Worm (Caenorhabditis elegans) whole organism, young adult: ENCODE measurements around the gene ugt-42.

Experiments used
- B0336.3 ChIP-seq: fragments of 200-800 bp; sonication (Bioruptor generic); IDR thresholded peaks from 2 replicates; pipeline ENCODE4 v1.3.6; 2022; ENCODE audit warnings: missing genetic modification characterization, missing compliant biosample characterization
- D2030.7 ChIP-seq: fragments of 200-800 bp; sonication (Bioruptor generic); IDR thresholded peaks from 2 replicates; pipeline ENCODE4 v1.3.6; 2022; ENCODE audit warnings: missing genetic modification reagents, missing genetic modification characterization, missing compliant biosample characterization
- F22D6.2 ChIP-seq: sonication (generic microtip); optimal IDR thresholded peaks from 2 replicates; lab custom pipeline; 2016; ENCODE audit warnings: mild to moderate bottlenecking, missing genetic modification characterization, missing compliant biosample characterization
- F33H1.4 ChIP-seq: fragments of 200-800 bp; sonication (Bioruptor generic); IDR thresholded peaks from 2 replicates; pipeline ENCODE4 v1.3.6; 2022; ENCODE audit warnings: missing genetic modification reagents, missing genetic modification characterization, missing compliant biosample characterization
- F39B2.1 ChIP-seq: fragments of 200-800 bp; sonication (Bioruptor generic); IDR thresholded peaks from 2 replicates; pipeline ENCODE4 v1.3.6; 2022; ENCODE audit warnings: missing genetic modification reagents, missing genetic modification characterization, missing compliant biosample characterization
- Y53F4B.3 ChIP-seq: fragments of 200-800 bp; sonication (Bioruptor generic); IDR thresholded peaks from 2 replicates; pipeline ENCODE4 v1.3.6; 2022; ENCODE audit warnings: missing genetic modification reagents, missing genetic modification characterization, missing compliant biosample characterization
- Y56A3A.18 ChIP-seq: fragments of 200-800 bp; sonication (Bioruptor generic); IDR thresholded peaks from 2 replicates; pipeline ENCODE4 v1.3.6; 2022; ENCODE audit warnings: missing genetic modification reagents, missing genetic modification characterization, missing compliant biosample characterization
- ama-1 ChIP-seq, 3 experiments: fragments of 150-350 bp in 1 of 3; sonication (generic microtip) in 2 of 3; optimal IDR thresholded peaks; 2 replicates each; lab custom pipeline; 2014 to 2018; ENCODE audit warnings: missing biosample characterization in 2 of 3, missing genetic modification characterization in 2 of 3, missing genetic modification reagents in 2 of 3
- atf-7 ChIP-seq: sonication (generic microtip); optimal IDR thresholded peaks from 2 replicates; lab custom pipeline; 2017; ENCODE audit warnings: mild to moderate bottlenecking, missing genetic modification characterization, missing compliant biosample characterization
- athp-1 ChIP-seq: sonication (generic microtip); optimal IDR thresholded peaks from 2 replicates; lab custom pipeline; 2017; ENCODE audit warnings: mild to moderate bottlenecking, missing genetic modification characterization, missing compliant biosample characterization
- attf-5 ChIP-seq: fragments of 200-800 bp; sonication (Bioruptor generic); optimal IDR thresholded peaks from 2 replicates; lab custom pipeline; 2018; ENCODE audit warnings: mild to moderate bottlenecking, missing genetic modification characterization, missing compliant biosample characterization
- attf-6 ChIP-seq: fragments of 200-800 bp; sonication (Bioruptor generic); IDR thresholded peaks from 2 replicates; pipeline ENCODE4 v1.3.6; 2022; ENCODE audit warnings: missing genetic modification reagents, missing genetic modification characterization, missing compliant biosample characterization
- ceh-100 ChIP-seq: fragments of 200-800 bp; sonication (Bioruptor generic); IDR thresholded peaks from 2 replicates; pipeline ENCODE4 v1.3.6; 2022; ENCODE audit warnings: missing genetic modification reagents, missing genetic modification characterization, missing compliant biosample characterization
- ceh-27 ChIP-seq: fragments of 200-800 bp; sonication (Bioruptor generic); optimal IDR thresholded peaks from 2 replicates; lab custom pipeline; 2018; ENCODE audit warnings: mild to moderate bottlenecking, missing genetic modification characterization, moderate library complexity, missing compliant biosample characterization
- ceh-40 ChIP-seq: fragments of 200-800 bp; sonication (Bioruptor generic); IDR thresholded peaks from 2 replicates; pipeline ENCODE4 v1.3.6; 2022; ENCODE audit warnings: missing genetic modification characterization, missing compliant biosample characterization
- die-1 ChIP-seq: sonication (generic microtip); optimal IDR thresholded peaks from 2 replicates; lab custom pipeline; 2016; ENCODE audit warnings: missing genotype, mild to moderate bottlenecking, missing genetic modification characterization, missing compliant biosample characterization
- dpff-1 ChIP-seq: sonication (generic microtip); optimal IDR thresholded peaks from 2 replicates; lab custom pipeline; 2017; ENCODE audit warnings: mild to moderate bottlenecking, missing genetic modification characterization, missing compliant biosample characterization
- dpl-1 ChIP-seq: fragments of 150-350 bp; optimal IDR thresholded peaks from 2 replicates; lab custom pipeline; 2014; ENCODE audit warnings: missing biosample characterization, missing genetic modification reagents, missing genetic modification characterization
- efl-1 ChIP-seq: fragments of 150-350 bp; optimal IDR thresholded peaks from 2 replicates; lab custom pipeline; 2014; ENCODE audit warnings: missing biosample characterization, missing genetic modification reagents, missing genetic modification characterization
- egl-18 ChIP-seq: fragments of 200-800 bp; sonication (Bioruptor generic); IDR thresholded peaks from 2 replicates; pipeline ENCODE4 v1.3.6; 2022; ENCODE audit warnings: missing genetic modification reagents, missing genetic modification characterization, missing compliant biosample characterization
- ekl-4 ChIP-seq: fragments of 200-800 bp; sonication (Bioruptor generic); IDR thresholded peaks from 2 replicates; pipeline ENCODE4 v1.3.6; 2022; ENCODE audit warnings: missing genetic modification reagents, missing genetic modification characterization, missing compliant biosample characterization
- him-1 ChIP-seq: sonication (generic microtip); optimal IDR thresholded peaks from 2 replicates; lab custom pipeline; 2016; ENCODE audit warnings: missing genotype, missing genetic modification reagents, missing genetic modification characterization, missing compliant biosample characterization
- hlh-12 ChIP-seq: sonication (generic microtip); optimal IDR thresholded peaks from 2 replicates; lab custom pipeline; 2016; ENCODE audit warnings: missing genetic modification characterization, missing compliant biosample characterization
- hmg-20 ChIP-seq: fragments of 200-800 bp; sonication (Bioruptor generic); IDR thresholded peaks from 2 replicates; pipeline ENCODE4 v1.3.6; 2022; ENCODE audit warnings: missing genetic modification reagents, missing genetic modification characterization, missing compliant biosample characterization
- lir-1 ChIP-seq: fragments of 200-800 bp; sonication (Bioruptor generic); conservative IDR thresholded peaks from 2 replicates; pipeline ENCODE4 v1.3.6; 2022; ENCODE audit warnings: missing genetic modification reagents, missing genetic modification characterization, missing compliant biosample characterization
- madf-6 ChIP-seq: fragments of 200-800 bp; sonication (Bioruptor generic); IDR thresholded peaks from 2 replicates; pipeline ENCODE4 v1.3.6; 2022; ENCODE audit warnings: missing genetic modification reagents, missing genetic modification characterization, missing compliant biosample characterization
- mcd-1 ChIP-seq: fragments of 200-800 bp; sonication (Bioruptor generic); IDR thresholded peaks from 2 replicates; pipeline ENCODE4 v1.3.6; 2022; ENCODE audit warnings: missing genetic modification reagents, missing genetic modification characterization, missing compliant biosample characterization
- nfya-2 ChIP-seq: fragments of 200-800 bp; sonication (Bioruptor generic); IDR thresholded peaks from 2 replicates; pipeline ENCODE4 v1.3.6; 2022; ENCODE audit warnings: missing genetic modification reagents, missing genetic modification characterization, missing compliant biosample characterization
- nhr-120 ChIP-seq: fragments of 200-800 bp; sonication (Bioruptor generic); IDR thresholded peaks from 2 replicates; pipeline ENCODE4 v1.3.6; 2022; ENCODE audit warnings: missing genetic modification characterization, missing compliant biosample characterization
- nhr-27 ChIP-seq: fragments of 200-800 bp; sonication (Bioruptor generic); optimal IDR thresholded peaks from 2 replicates; lab custom pipeline; 2018; ENCODE audit warnings: mild to moderate bottlenecking, missing genetic modification characterization, moderate library complexity, missing compliant biosample characterization
- nhr-90 ChIP-seq: sonication (generic microtip); optimal IDR thresholded peaks from 2 replicates; lab custom pipeline; 2016; ENCODE audit warnings: missing genotype, mild to moderate bottlenecking, missing genetic modification characterization, missing compliant biosample characterization
- rec-8 ChIP-seq, 2 experiments: sonication (generic microtip); optimal IDR thresholded peaks; 2 replicates each; lab custom pipeline; 2016; ENCODE audit warnings: mild to moderate bottlenecking in 2 of 2, missing genetic modification characterization in 2 of 2, missing genetic modification reagents in 2 of 2, missing genotype in 2 of 2, missing biosample characterization in 1 of 2, missing compliant biosample characterization in 1 of 2, moderate library complexity in 1 of 2
- snpc-1.3 ChIP-seq: sonication (generic microtip); optimal IDR thresholded peaks from 2 replicates; lab custom pipeline; 2017; ENCODE audit warnings: missing genetic modification characterization, mild to moderate bottlenecking, missing compliant biosample characterization, antibody characterized with exemption, moderate library complexity, missing genotype, missing genetic modification reagents; ENCODE audit not compliant: insufficient read depth
- snpc-4 ChIP-seq, 5 experiments: fragments of 150-350 bp in 1 of 5; sonication (generic microtip) in 4 of 5; optimal IDR thresholded peaks; 2 replicates each; lab custom pipeline; 2014 to 2018; ENCODE audit warnings: missing genetic modification characterization in 5 of 5, missing biosample characterization in 3 of 5, antibody characterized with exemption in 2 of 5, mild to moderate bottlenecking in 2 of 5, missing compliant biosample characterization in 2 of 5, missing genotype in 2 of 5, moderate library complexity in 2 of 5, missing genetic modification reagents in 1 of 5
- sptf-2 ChIP-seq: fragments of 200-800 bp; sonication (Bioruptor generic); optimal IDR thresholded peaks from 2 replicates; lab custom pipeline; 2018; ENCODE audit warnings: mild to moderate bottlenecking, missing genetic modification characterization, missing compliant biosample characterization
- tlf-1 ChIP-seq: fragments of 200-800 bp; sonication (Bioruptor generic); optimal IDR thresholded peaks from 2 replicates; lab custom pipeline; 2018; ENCODE audit warnings: mild to moderate bottlenecking, missing genetic modification characterization, missing compliant biosample characterization
- unc-62 ChIP-seq: fragments of 150-350 bp; optimal IDR thresholded peaks from 2 replicates; lab custom pipeline; 2014; ENCODE audit warnings: missing biosample characterization, missing genetic modification reagents, missing genetic modification characterization
- xnd-1 ChIP-seq: sonication (generic microtip); optimal IDR thresholded peaks from 2 replicates; lab custom pipeline; 2016; ENCODE audit warnings: missing genotype, missing genetic modification reagents, missing genetic modification characterization, missing compliant biosample characterization
- zfh-2 ChIP-seq: fragments of 200-800 bp; sonication (Bioruptor generic); conservative IDR thresholded peaks from 2 replicates; pipeline ENCODE4 v1.3.6; 2022; ENCODE audit warnings: missing genetic modification reagents, missing genetic modification characterization, missing compliant biosample characterization
- zim-3 ChIP-seq: sonication (generic microtip); optimal IDR thresholded peaks from 2 replicates; lab custom pipeline; 2017; ENCODE audit warnings: mild to moderate bottlenecking, missing genetic modification characterization, moderate library complexity, missing compliant biosample characterization
- ztf-18 ChIP-seq: sonication (generic microtip); optimal IDR thresholded peaks from 2 replicates; lab custom pipeline; 2016; ENCODE audit warnings: missing genotype, mild to moderate bottlenecking, missing genetic modification characterization, missing compliant biosample characterization
- ztf-3 ChIP-seq: fragments of 200-800 bp; sonication (Bioruptor generic); optimal IDR thresholded peaks from 2 replicates; lab custom pipeline; 2018; ENCODE audit warnings: mild to moderate bottlenecking, missing genetic modification characterization, missing compliant biosample characterization

The ugt-42 gene

DNA sequence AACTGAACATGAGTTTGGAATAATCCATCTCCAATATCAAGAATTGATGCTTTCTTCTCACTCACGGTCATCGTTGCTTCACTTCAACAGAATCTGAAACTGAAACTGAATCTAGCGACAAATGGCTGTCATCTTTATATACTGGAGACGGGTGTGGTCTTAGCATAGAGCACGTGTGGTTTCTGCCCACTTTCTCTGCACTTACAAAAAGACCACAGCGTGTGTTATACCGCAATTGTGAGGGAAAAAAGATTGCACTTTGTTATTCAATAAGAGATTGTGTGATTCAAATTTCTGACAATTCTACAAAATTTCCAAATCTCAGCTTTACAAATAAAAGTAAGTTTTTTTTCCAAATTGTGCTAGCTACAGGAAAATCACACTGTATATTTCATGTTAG, 859 bp upstream of the ugt-42 start, which contains the start of gene F48G7.12:
TSS of gene F48G7.12 (minus strand) at position 101 of the 400 bp plus-strand sequence.
- TF ChIP-seq him-1 (tag; lab: Kevin White, UChicago) (no peak), attf-5 (no peak), rec-8 (tag; optimal IDR thresholded peaks at IDR 0.05; lab: Kevin White, UChicago) (no peak)
- TF ChIP-seq, all 124 proteins: peak for 0

DNA sequence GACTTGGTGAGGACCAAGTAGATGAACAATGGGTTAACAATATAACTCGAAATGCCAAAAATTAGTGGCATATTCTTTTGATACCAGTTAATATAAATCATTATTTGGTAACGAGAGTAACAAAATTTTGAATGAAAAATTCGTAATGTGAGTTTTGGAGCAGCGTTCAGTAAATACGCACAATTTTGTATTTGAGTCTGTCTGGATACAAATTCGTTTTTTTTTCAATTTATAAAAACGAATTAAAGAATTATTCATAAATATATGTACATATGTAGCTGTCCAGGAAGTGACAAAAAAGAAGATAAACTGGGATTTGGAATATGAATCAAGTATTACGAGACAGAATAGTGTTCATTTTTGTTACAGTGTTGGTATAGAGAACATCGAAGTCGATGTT, 6.0 kb downstream of the ugt-42 start, which contains the start of gene srj-5:
TSS of gene srj-5 (minus strand) at position 101 of the 400 bp plus-strand sequence.
- TF ChIP-seq him-1 (tag; lab: Kevin White, UChicago) (no peak), athp-1 (tag; lab: Kevin White, UChicago) (no peak), nhr-120 (GFP tag; lab: Robert Waterston, UW) (no peak), hlh-12 (no peak), ceh-27 (GFP tag; lab: Kevin White, UChicago) (no peak), xnd-1 (no peak), atf-7 (tag; lab: Kevin White, UChicago) (no peak), ama-1 (optimal IDR thresholded peaks at IDR 0.05; lab: Kevin White, UChicago) (no peak), ama-1 (GFP tag; optimal IDR thresholded peaks at IDR 0.05; lab: Kevin White, UChicago) (no peak), snpc-1.3 (tag; lab: Kevin White, UChicago) (no peak), zfh-2 (no peak), snpc-4 (GFP tag; optimal IDR thresholded peaks at IDR 0.05; lab: Kevin White, UChicago) (no peak), snpc-4 (tag; optimal IDR thresholded peaks at IDR 0.05; lab: Kevin White, UChicago) (no peak), Y53F4B.3 (GFP tag; lab: Robert Waterston, UW) (no peak), Y56A3A.18 (GFP tag; lab: Robert Waterston, UW) (no peak), zim-3 (tag; lab: Kevin White, UChicago) (no peak), nhr-27 (no peak)

DNA sequence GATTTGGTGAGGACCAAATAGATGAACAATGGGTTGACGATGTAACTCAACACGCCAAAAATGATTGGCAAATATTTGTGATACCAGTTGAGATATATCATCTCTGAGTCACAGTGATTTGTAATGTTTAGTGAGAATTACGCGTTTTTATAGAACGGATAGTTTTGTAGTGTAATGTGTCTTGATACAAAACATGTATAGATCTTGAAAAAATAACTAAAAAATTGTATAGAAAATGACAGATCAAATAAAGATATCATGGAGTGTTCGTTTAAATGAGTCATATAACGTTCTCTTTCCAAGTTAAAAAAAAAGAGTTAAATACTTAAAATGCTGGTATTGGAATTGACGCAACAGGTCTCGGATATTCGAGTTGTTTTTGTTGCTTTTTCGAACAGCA, 7.4 kb downstream of the ugt-42 start, which contains the start of gene srj-6:
TSS of gene srj-6 (minus strand) at position 101 of the 400 bp plus-strand sequence.
- TF ChIP-seq F39B2.1 (GFP tag; lab: Robert Waterston, UW) = no peak
- TF ChIP-seq lir-1 (GFP tag; lab: Robert Waterston, UW) = no peak
- TF ChIP-seq ztf-3 = no peak
- TF ChIP-seq dpff-1 (tag; lab: Kevin White, UChicago) = no peak
- TF ChIP-seq ekl-4 (GFP tag; lab: Robert Waterston, UW) = no peak
- TF ChIP-seq F33H1.4 (GFP tag; lab: Robert Waterston, UW) = no peak
- TF ChIP-seq ceh-100 (GFP tag; lab: Robert Waterston, UW) = no peak
- no peak for TF ChIP-seq F22D6.2 (tag; lab: Kevin White, UChicago)
- TF ChIP-seq ceh-27 (GFP tag; lab: Kevin White, UChicago) = no peak
- no peak for TF ChIP-seq hmg-20 (GFP tag; lab: Robert Waterston, UW)
- TF ChIP-seq madf-6 (GFP tag; lab: Robert Waterston, UW) = no peak
- TF ChIP-seq nhr-120 (GFP tag; lab: Robert Waterston, UW) = no peak
- no peak for TF ChIP-seq dpl-1 (GFP tag; lab: Kevin White, UChicago)
- TF ChIP-seq ztf-18 (tag; lab: Kevin White, UChicago) = no peak
- no peak for TF ChIP-seq snpc-4 (GFP tag; optimal IDR thresholded peaks at IDR 0.05; lab: Kevin White, UChicago)
- no peak for TF ChIP-seq snpc-4 (tag; optimal IDR thresholded peaks at IDR 0.05; lab: Kevin White, UChicago)

DNA sequence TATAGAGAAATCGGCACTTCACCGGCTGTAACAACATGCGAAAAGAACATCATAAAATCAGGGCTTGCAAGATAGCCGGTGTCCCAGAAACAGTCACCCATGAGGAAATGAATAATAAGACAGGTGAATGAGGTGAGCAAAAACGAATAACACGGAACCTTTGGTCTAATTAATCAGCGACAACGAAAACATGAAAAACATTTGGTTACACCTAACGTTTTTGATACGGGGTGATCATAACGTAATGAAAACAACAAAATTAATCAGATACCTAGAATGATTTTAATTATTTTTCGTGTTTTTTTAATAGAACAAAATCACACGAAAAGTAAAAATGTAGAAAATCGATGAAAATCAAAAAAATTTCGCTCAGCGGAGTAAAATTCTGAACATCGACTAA, 8.8 kb downstream of the ugt-42 start, which contains the start of gene srh-245:
TSS of gene srh-245 (minus strand) at position 101 of the 400 bp plus-strand sequence.
- TF ChIP-seq unc-62 (GFP tag; lab: Kevin White, UChicago) (no peak), egl-18 (no peak), attf-6 (GFP tag; lab: Robert Waterston, UW) (no peak), nhr-90 (tag; lab: Kevin White, UChicago) (no peak), D2030.7 (GFP tag; lab: Robert Waterston, UW) (no peak), nfya-2 (no peak), zim-3 (tag; lab: Kevin White, UChicago) (no peak), die-1 (no peak), sptf-2 (GFP tag; lab: Kevin White, UChicago) (no peak), efl-1 (GFP tag; lab: Kevin White, UChicago) (no peak), tlf-1 (GFP tag; lab: Kevin White, UChicago) (no peak), B0336.3 (GFP tag; lab: Robert Waterston, UW) (no peak), ceh-40 (GFP tag; lab: Robert Waterston, UW) (no peak), mcd-1 (no peak)
